Worm (Caenorhabditis elegans): ENCODE results near the gene kin-21.

DNA sequence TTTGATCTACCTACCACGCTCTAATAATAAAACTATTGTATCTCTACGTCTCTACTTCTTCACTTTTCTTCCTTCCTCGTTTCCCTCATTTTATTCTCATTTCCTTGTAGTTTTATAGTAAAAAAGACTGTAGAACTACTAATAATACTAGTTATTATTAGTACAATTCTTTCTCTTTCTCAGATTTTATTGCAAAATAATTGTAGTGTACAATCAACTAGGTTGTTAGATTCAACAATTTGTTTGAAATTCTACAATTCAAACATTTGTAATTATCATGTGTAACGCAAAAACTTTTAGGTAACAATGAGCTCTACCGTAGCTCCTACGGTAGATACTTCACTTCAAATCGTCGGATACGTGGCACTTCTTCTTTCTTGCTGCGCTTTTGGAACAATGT is 23.0 kb downstream of the kin-21 start, which contains the start of gene K07F5.12:
- TF ChIP-seq repo-1 (tag; optimal IDR thresholded peaks at IDR 0.05) (no peak), pha-4 (tag; optimal IDR thresholded peaks at IDR 0.05) (no peak), F49E8.2 (tag; optimal IDR thresholded peaks at IDR 0.05; ENCODE audit: insufficient read depth) (no peak), let-526 (GFP tag; IDR thresholded peaks at IDR 0.05) (no peak)
